Worm (Caenorhabditis elegans) whole organism, late embryonic: ENCODE measurements around the gene K08D8.2.

Source experiments
- C08G9.2 ChIP-seq: sonication (generic microtip); optimal IDR thresholded peaks from 2 replicates; lab custom pipeline; 2016; ENCODE audit warnings: mild to moderate bottlenecking, missing genetic modification characterization, moderate library complexity, missing compliant biosample characterization
- F13H6.1 ChIP-seq: sonication (generic microtip); optimal IDR thresholded peaks from 2 replicates; lab custom pipeline; 2016; ENCODE audit warnings: missing genetic modification characterization, missing compliant biosample characterization
- ahr-1 ChIP-seq: sonication (generic microtip); optimal IDR thresholded peaks from 2 replicates; lab custom pipeline; 2016; ENCODE audit warnings: missing genetic modification characterization, missing compliant biosample characterization
- ceh-6 ChIP-seq: fragments of 200-800 bp; sonication (Bioruptor generic); optimal IDR thresholded peaks from 2 replicates; lab custom pipeline; 2018; ENCODE audit warnings: mild to moderate bottlenecking, missing genetic modification characterization, missing compliant biosample characterization
- pha-4 ChIP-seq: fragments of 150-350 bp; optimal IDR thresholded peaks from 2 replicates; lab custom pipeline; 2018; ENCODE audit warnings: missing biosample characterization, missing genetic modification reagents, missing genetic modification characterization
- pqm-1 ChIP-seq: sonication (generic microtip); optimal IDR thresholded peaks from 2 replicates; lab custom pipeline; 2016; ENCODE audit warnings: missing genetic modification characterization, missing compliant biosample characterization
- sox-4 ChIP-seq: sonication (generic microtip); optimal IDR thresholded peaks from 2 replicates; lab custom pipeline; 2017; ENCODE audit warnings: mild to moderate bottlenecking, missing genetic modification characterization, inconsistent platforms, missing compliant biosample characterization

ce11 chrIV:12900267-12900666, 2.6 kb upstream of the K08D8.2 start, which contains the start of gene K08D8.10:
- no peak for TF ChIP-seq ceh-6
- no peak for TF ChIP-seq pqm-1 (tag; lab: Kevin White, UChicago)
- no peak for TF ChIP-seq pha-4
- no peak for TF ChIP-seq C08G9.2 (tag; lab: Kevin White, UChicago)
- no peak for TF ChIP-seq ahr-1
- TF ChIP-seq sox-4 (tag; lab: Kevin White, UChicago), result no peak
- TF ChIP-seq F13H6.1 (tag; lab: Kevin White, UChicago), result no peak
